Fruit fly (Drosophila melanogaster) whole organism, pupa: Measurements from ENCODE around the gene Reg-2.

ENCODE experiments used
- CG10348 ChIP-seq: fragments of 200-800 bp; sonication (Bioruptor generic); IDR thresholded peaks from 2 replicates; pipeline ENCODE4 v1.3.6; 2022; ENCODE audit warnings: missing biosample characterization, missing genetic modification characterization
- CG12605 ChIP-seq: fragments of 200-800 bp; sonication (Bioruptor generic); IDR thresholded peaks from 2 replicates; pipeline ENCODE4 v1.3.6; 2022; ENCODE audit warnings: missing biosample characterization, missing genetic modification characterization
- CG14655 ChIP-seq: fragments of 200-800 bp; sonication (Bioruptor generic); optimal IDR thresholded peaks from 3 replicates; lab custom pipeline; 2017; ENCODE audit warnings: mild to moderate bottlenecking, missing biosample characterization, missing genetic modification reagents, missing genetic modification characterization
- CG4496 ChIP-seq: fragments of 200-800 bp; sonication (Bioruptor generic); IDR thresholded peaks from 3 replicates; pipeline ENCODE4 v1.3.6; 2022; ENCODE audit warnings: missing biosample characterization, missing genetic modification characterization
- CG8301 ChIP-seq: fragments of 200-800 bp; sonication (Bioruptor generic); optimal IDR thresholded peaks from 2 replicates; lab custom pipeline; 2018; ENCODE audit warnings: missing biosample characterization, mild to moderate bottlenecking, missing genetic modification characterization
- CG9948 ChIP-seq: fragments of 200-800 bp; sonication (Bioruptor generic); optimal IDR thresholded peaks from 2 replicates; lab custom pipeline; 2018; ENCODE audit warnings: missing biosample characterization, mild to moderate bottlenecking, missing genetic modification characterization, moderate library complexity
- D1 ChIP-seq: fragments of 200-800 bp; sonication (Bioruptor generic); optimal IDR thresholded peaks from 2 replicates; lab custom pipeline; 2018; ENCODE audit warnings: missing biosample characterization, mild to moderate bottlenecking, missing genetic modification characterization, moderate library complexity
- EcR ChIP-seq: fragments of 200-800 bp; sonication (Bioruptor generic); optimal IDR thresholded peaks from 3 replicates; lab custom pipeline; 2019; ENCODE audit warnings: missing biosample characterization, missing genetic modification characterization, mild to moderate bottlenecking, moderate library complexity, missing genetic modification reagents
- Ets98B ChIP-seq: fragments of 200-800 bp; sonication (Bioruptor generic); IDR thresholded peaks from 2 replicates; pipeline ENCODE4 v1.3.6; 2022; ENCODE audit warnings: missing biosample characterization, missing genetic modification characterization
- Snoo ChIP-seq: fragments of 200-800 bp; sonication (Bioruptor generic); optimal IDR thresholded peaks from 3 replicates; lab custom pipeline; 2017; ENCODE audit warnings: missing biosample characterization, mild to moderate bottlenecking, missing genetic modification characterization, inconsistent platforms
- fd96Ca ChIP-seq: fragments of 200-800 bp; sonication (Bioruptor generic); IDR thresholded peaks from 3 replicates; pipeline ENCODE4 v1.3.6; 2022; ENCODE audit warnings: missing biosample characterization, missing genetic modification characterization
- rn ChIP-seq: fragments of 200-800 bp; sonication (Bioruptor generic); IDR thresholded peaks from 2 replicates; pipeline ENCODE4 v1.3.6; 2022; ENCODE audit warnings: missing biosample characterization, missing genetic modification characterization

dm6 chr3L:629353-629915 lies 23.1 kb upstream of the Reg-2 start:
- TF ChIP-seq CG14655 (GFP tag; lab: Kevin White, UChicago): peak; percentile 20
- TF ChIP-seq CG4496 (GFP tag; lab: Robert Waterston, UW): peak; percentile 69
- TF ChIP-seq fd96Ca (GFP tag; lab: Robert Waterston, UW): no peak; the same call in 2 of the 3 replicates
- TF ChIP-seq rn (GFP tag; lab: Robert Waterston, UW): no peak
- no peak for TF ChIP-seq CG10348 (GFP tag; lab: Robert Waterston, UW)
- no peak for TF ChIP-seq CG9948 (tag; lab: Kevin White, UChicago)
- no peak for TF ChIP-seq D1 (tag; lab: Kevin White, UChicago)
- TF ChIP-seq EcR (GFP tag; lab: Kevin White, UChicago): no peak
- TF ChIP-seq Ets98B (GFP tag; lab: Robert Waterston, UW): peak; percentile 51
- peak; percentile 8 for TF ChIP-seq CG12605 (GFP tag; lab: Robert Waterston, UW)
- TF ChIP-seq Snoo: no peak
- no peak for TF ChIP-seq CG8301 (tag; lab: Kevin White, UChicago)
